Fruit fly (Drosophila melanogaster): Measurements from ENCODE around the gene CG13926.

The CG13926 gene

dm6 chr3L:1571077-1571476 is 46.9 kb downstream of the CG13926 start (continued):
- TF ChIP-seq so (GFP tag; IDR thresholded peaks at IDR 0.05) (peak; percentile 68; the same call in 2 of the 3 replicates), CG17385 (GFP tag; optimal IDR thresholded peaks at IDR 0.05) (peak; percentile 6), CHES-1-like (GFP tag; optimal IDR thresholded peaks at IDR 0.05) (no peak)

DNA sequence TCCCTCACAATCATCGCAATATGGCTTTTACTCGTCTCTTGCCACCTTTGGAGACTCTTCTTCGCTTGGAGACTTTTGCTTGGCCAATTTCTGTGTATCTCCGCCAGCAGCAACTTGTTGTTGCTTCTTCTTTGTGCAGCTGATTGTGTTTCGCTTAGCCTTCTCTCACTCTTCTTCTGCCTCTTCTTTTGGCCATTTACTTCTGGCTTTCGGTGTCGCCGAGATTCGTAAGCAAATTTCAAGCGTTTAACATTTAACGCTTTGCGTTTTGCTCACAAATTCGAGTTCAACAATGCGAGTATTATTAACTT is 48.0 kb downstream of the CG13926 start:
- TF ChIP-seq CG9609 (GFP tag; optimal IDR thresholded peaks at IDR 0.05) (no peak), Elba2 (GFP tag; optimal IDR thresholded peaks at IDR 0.05) (peak; percentile 7), grau (tag; optimal IDR thresholded peaks at IDR 0.05) (no peak), crp (GFP tag; optimal IDR thresholded peaks at IDR 0.05) (peak in 1 of 2 experiments; percentile 15), scrt (GFP tag; optimal IDR thresholded peaks at IDR 0.05) (peak; percentile 81), MBD-R2 (GFP tag; IDR thresholded peaks at IDR 0.05) (peak; percentile 18; the same call in 1 of the 2 replicates), CG30020 (tag; optimal IDR thresholded peaks at IDR 0.05) (no peak), CG17385 (GFP tag; optimal IDR thresholded peaks at IDR 0.05) (peak; percentile 81), psq (GFP tag; optimal IDR thresholded peaks at IDR 0.05) (peak; percentile 63), chinmo (GFP tag; IDR thresholded peaks at IDR 0.05; ENCODE audit: partially characterized antibody) (0 out of 4 replicates have a peak, but pooled peaks have one; percentile 16), CG4707 (GFP tag; optimal IDR thresholded peaks at IDR 0.05) (no peak), CG34224 (GFP tag; IDR thresholded peaks at IDR 0.05; ENCODE audit: partially characterized antibody) (no peak), odd (GFP tag; optimal IDR thresholded peaks at IDR 0.05) (no peak), CG9727 (GFP tag; optimal IDR thresholded peaks at IDR 0.05) (no peak), Tbp (GFP tag; optimal IDR thresholded peaks at IDR 0.05) (no peak), tup (GFP tag; optimal IDR thresholded peaks at IDR 0.05) (no peak), CG2889 (GFP tag; IDR thresholded peaks at IDR 0.05) (no peak), CG11247 (GFP tag; IDR thresholded peaks at IDR 0.05) (no peak), Stat92E (GFP tag; optimal IDR thresholded peaks at IDR 0.05) (no peak), CG4730 (GFP tag; IDR thresholded peaks at IDR 0.05) (no peak), exex (tag; optimal IDR thresholded peaks at IDR 0.05) (peak; percentile 22), CG13296 (GFP tag; optimal IDR thresholded peaks at IDR 0.05) (no peak), E2f1 (GFP tag; IDR thresholded peaks at IDR 0.05) (no peak), wek (GFP tag; optimal IDR thresholded peaks at IDR 0.05) (no peak), ATbp (GFP tag; optimal IDR thresholded peaks at IDR 0.05) (no peak), rib (GFP tag; IDR thresholded peaks at IDR 0.05) (no peak), chm (GFP tag; IDR thresholded peaks at IDR 0.05) (no peak), Deaf1 (tag; optimal IDR thresholded peaks at IDR 0.05) (no peak), Mrtf (GFP tag; IDR thresholded peaks at IDR 0.05) (no peak), ttk (GFP tag; IDR thresholded peaks at IDR 0.05) (no peak), sna (GFP tag; IDR thresholded peaks at IDR 0.05; ENCODE audit: partially characterized antibody) (no peak), Dll (GFP tag; IDR thresholded peaks at IDR 0.05; ENCODE audit: partially characterized antibody) (no peak), CG5953 (GFP tag; IDR thresholded peaks at IDR 0.05) (no peak), CG32532 (GFP tag; IDR thresholded peaks at IDR 0.05) (no peak), crol (GFP tag; IDR thresholded peaks at IDR 0.05) (peak; percentile 30; the same call in 1 of the 2 replicates), stc (GFP tag; IDR thresholded peaks at IDR 0.05) (no peak), jing (GFP tag; optimal IDR thresholded peaks at IDR 0.05) (no peak), HmgD (GFP tag; optimal IDR thresholded peaks at IDR 0.05) (no peak), kah (GFP tag; optimal IDR thresholded peaks at IDR 0.05) (peak; percentile 54), Mes4 (GFP tag; optimal IDR thresholded peaks at IDR 0.05) (no peak), trh (GFP tag; optimal IDR thresholded peaks at IDR 0.05) (no peak), CG1529 (GFP tag; optimal IDR thresholded peaks at IDR 0.05) (no peak)
